Fruit fly (Drosophila melanogaster): ENCODE measurements around the gene CG11563.

The CG11563 gene

DNA sequence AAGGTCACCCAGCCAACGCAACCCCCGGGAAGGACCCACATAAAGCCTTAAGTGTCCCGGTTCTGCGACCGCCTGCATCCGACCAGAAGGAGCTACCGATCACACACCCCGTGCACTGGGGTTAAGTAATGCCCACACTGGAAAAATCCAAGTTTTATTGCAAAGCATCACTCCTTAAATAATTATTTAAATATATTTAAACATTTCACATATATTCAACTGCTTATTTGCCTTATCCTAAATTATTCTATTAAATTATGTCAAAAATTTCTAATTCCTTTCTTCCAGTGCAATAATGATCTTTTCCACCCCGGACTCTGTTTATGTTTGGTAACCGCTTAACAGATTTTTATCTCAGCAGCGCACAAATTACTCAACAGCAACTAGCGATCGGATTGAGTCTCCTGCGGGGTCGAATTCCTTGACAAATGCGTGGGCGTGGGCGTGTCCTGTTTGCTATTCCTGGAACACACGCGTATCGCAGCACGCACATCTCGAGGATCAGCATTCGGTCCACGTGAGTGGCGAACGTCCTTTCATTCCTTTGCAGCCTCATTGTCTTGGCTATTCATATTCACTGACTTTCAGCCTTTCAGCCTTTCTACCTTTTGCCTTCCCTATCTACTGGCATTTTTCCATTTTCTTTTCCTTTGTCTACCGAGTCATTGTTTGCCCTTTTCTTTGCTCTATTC, 32.2 kb upstream of the CG11563 start (continued):
- peak in 1 of 2 experiments; percentile 100 for TF ChIP-seq tll (GFP tag; optimal IDR thresholded peaks at IDR 0.05)
- TF ChIP-seq CG12299 (tag; optimal IDR thresholded peaks at IDR 0.05), result no peak
- TF ChIP-seq bbx (GFP tag; IDR thresholded peaks at IDR 0.05; ENCODE audit: partially characterized antibody), result no peak
- no peak for TF ChIP-seq Fer3 (tag; optimal IDR thresholded peaks at IDR 0.05)
- TF ChIP-seq CG14441 (GFP tag; IDR thresholded peaks at IDR 0.05), result no peak
- TF ChIP-seq Mes4 (GFP tag; optimal IDR thresholded peaks at IDR 0.05), result no peak
- TF ChIP-seq CG17802 (tag; optimal IDR thresholded peaks at IDR 0.05), result no peak
- no peak for TF ChIP-seq CG13624 (GFP tag; optimal IDR thresholded peaks at IDR 0.05)
- no peak for TF ChIP-seq C15 (GFP tag; IDR thresholded peaks at IDR 0.05)
- TF ChIP-seq seq (GFP tag; IDR thresholded peaks at IDR 0.05), result no peak
- no peak for TF ChIP-seq CG7928 (GFP tag; optimal IDR thresholded peaks at IDR 0.05)
- TF ChIP-seq MBD-R2 (GFP tag; IDR thresholded peaks at IDR 0.05), result no peak
- TF ChIP-seq amos (GFP tag; IDR thresholded peaks at IDR 0.05; ENCODE audit: partially characterized antibody), result no peak
- TF ChIP-seq ems (GFP tag; optimal IDR thresholded peaks at IDR 0.05), result no peak
- no peak for TF ChIP-seq ewg (GFP tag; optimal IDR thresholded peaks at IDR 0.05)
- TF ChIP-seq CG7786 (GFP tag; optimal IDR thresholded peaks at IDR 0.05), result no peak
- no peak for TF ChIP-seq pzg (GFP tag; optimal IDR thresholded peaks at IDR 0.05)
- TF ChIP-seq ab (GFP tag; optimal IDR thresholded peaks at IDR 0.05), result no peak
- TF ChIP-seq cato (GFP tag; optimal IDR thresholded peaks at IDR 0.05; ENCODE audit: borderline replicate concordance), result no peak
- TF ChIP-seq wek (GFP tag; optimal IDR thresholded peaks at IDR 0.05), result no peak
- TF ChIP-seq CG11456 (GFP tag; IDR thresholded peaks at IDR 0.05), result no peak
- TF ChIP-seq CG10959 (GFP tag; IDR thresholded peaks at IDR 0.05), result peak; percentile 89
- TF ChIP-seq CG5953 (GFP tag; IDR thresholded peaks at IDR 0.05), result no peak
- no peak for TF ChIP-seq pb (GFP tag; optimal IDR thresholded peaks at IDR 0.05)
- no peak; the same call in 1 of the 2 replicates for TF ChIP-seq wor (GFP tag; IDR thresholded peaks at IDR 0.05)
- TF ChIP-seq CG10462 (GFP tag; optimal IDR thresholded peaks at IDR 0.05), result no peak
- TF ChIP-seq CG17912 (GFP tag; optimal IDR thresholded peaks at IDR 0.05), result no peak
- TF ChIP-seq pnt (GFP tag; optimal IDR thresholded peaks at IDR 0.05), result no peak
- TF ChIP-seq fd96Cb (tag; optimal IDR thresholded peaks at IDR 0.05), result peak; percentile 43
- no peak for TF ChIP-seq shn (GFP tag; optimal IDR thresholded peaks at IDR 0.05)
- TF ChIP-seq Hsf (GFP tag; optimal IDR thresholded peaks at IDR 0.05), result no peak
- no peak for TF ChIP-seq Lpt (GFP tag; optimal IDR thresholded peaks at IDR 0.05)
- TF ChIP-seq CG31224 (GFP tag; IDR thresholded peaks at IDR 0.05), result no peak
- no peak for TF ChIP-seq CG15073 (GFP tag; optimal IDR thresholded peaks at IDR 0.05)
- no peak for TF ChIP-seq Atf-2 (GFP tag; optimal IDR thresholded peaks at IDR 0.05)
- peak; percentile 70 for TF ChIP-seq grn (GFP tag; optimal IDR thresholded peaks at IDR 0.05)
- TF ChIP-seq yki (optimal IDR thresholded peaks at IDR 0.05), result no peak
- peak; percentile 84 for TF ChIP-seq CG10979 (tag; optimal IDR thresholded peaks at IDR 0.05)
- no peak for TF ChIP-seq CG7271 (tag; optimal IDR thresholded peaks at IDR 0.05)
- no peak for TF ChIP-seq HLH54F (GFP tag; optimal IDR thresholded peaks at IDR 0.05)
- TF ChIP-seq Spps (tag; optimal IDR thresholded peaks at IDR 0.05), result peak; percentile 61
- TF ChIP-seq Atf6 (GFP tag; IDR thresholded peaks at IDR 0.05), result no peak
- no peak for TF ChIP-seq Doc2 (GFP tag; IDR thresholded peaks at IDR 0.05)
- no peak for TF ChIP-seq rib (GFP tag; IDR thresholded peaks at IDR 0.05)
- TF ChIP-seq CG18764 (GFP tag; optimal IDR thresholded peaks at IDR 0.05), result no peak
- TF ChIP-seq lov (optimal IDR thresholded peaks at IDR 0.05), result no peak
- peak; percentile 75; the same call in 2 of the 3 replicates for TF ChIP-seq lov (GFP tag; IDR thresholded peaks at IDR 0.05)
- TF ChIP-seq chn (GFP tag; optimal IDR thresholded peaks at IDR 0.05), result peak; percentile 13
- TF ChIP-seq CG9609 (GFP tag; optimal IDR thresholded peaks at IDR 0.05), result no peak
- peak; percentile 44 for TF ChIP-seq Hr3 (GFP tag; optimal IDR thresholded peaks at IDR 0.05)
- TF ChIP-seq unpg (GFP tag; optimal IDR thresholded peaks at IDR 0.05), result peak; percentile 48
- TF ChIP-seq pfk (GFP tag; optimal IDR thresholded peaks at IDR 0.05), result no peak
